Worm (Caenorhabditis elegans) whole organism, L4 larva: Measurements from ENCODE around the gene vamp-8.
"Not testable (repeated sequence)": the region's sequence is repeated elsewhere in the genome, so short reads cannot be mapped to it uniquely, and the experiment has no call there.

Experiments used
- aly-2 ChIP-seq: sonication (generic microtip); optimal IDR thresholded peaks from 2 replicates; lab custom pipeline; 2018; ENCODE audit warnings: missing biosample characterization, missing genetic modification characterization
- cey-2 ChIP-seq: sonication (generic microtip); optimal IDR thresholded peaks from 3 replicates; lab custom pipeline; 2017; ENCODE audit warnings: missing genetic modification characterization, mild to moderate bottlenecking, missing compliant biosample characterization, antibody characterized with exemption, borderline replicate concordance; ENCODE audit not compliant: insufficient read depth
- fos-1 ChIP-seq: fragments of 150-350 bp; optimal IDR thresholded peaks from 2 replicates; lab custom pipeline; 2014; ENCODE audit warnings: missing biosample characterization, missing genetic modification characterization
- lim-7 ChIP-seq: fragments of 200-800 bp; sonication (Bioruptor generic); IDR thresholded peaks from 2 replicates; pipeline ENCODE4 v1.3.6; 2022; ENCODE audit warnings: missing genetic modification characterization, missing compliant biosample characterization
- nhr-11 ChIP-seq: fragments of 150-350 bp; optimal IDR thresholded peaks from 2 replicates; lab custom pipeline; 2014; ENCODE audit warnings: missing biosample characterization, missing genetic modification characterization
- nhr-28 ChIP-seq: fragments of 150-350 bp; optimal IDR thresholded peaks from 2 replicates; lab custom pipeline; 2014; ENCODE audit warnings: missing biosample characterization, missing genetic modification characterization
- nhr-6 ChIP-seq: fragments of 150-350 bp; optimal IDR thresholded peaks from 2 replicates; lab custom pipeline; 2014; ENCODE audit warnings: missing biosample characterization, missing genetic modification characterization
- set-16 ChIP-seq: fragments of 200-800 bp; sonication (Bioruptor generic); IDR thresholded peaks from 2 replicates; pipeline ENCODE4 v1.3.6; 2022; ENCODE audit warnings: missing genetic modification reagents, missing genetic modification characterization, missing compliant biosample characterization
- snpc-4 ChIP-seq: fragments of 150-350 bp; optimal IDR thresholded peaks from 2 replicates; lab custom pipeline; 2014; ENCODE audit warnings: missing biosample characterization, missing genetic modification characterization
- spr-1 ChIP-seq: sonication (generic microtip); optimal IDR thresholded peaks from 2 replicates; lab custom pipeline; 2016; ENCODE audit warnings: mild to moderate bottlenecking, missing genetic modification characterization, missing compliant biosample characterization

ce11 chrIV:13862003-13862402 is 3.0 kb downstream of the vamp-8 start:
- TF ChIP-seq fos-1 (tag; lab: Kevin White, UChicago); aly-2 (tag; lab: Kevin White, UChicago); snpc-4; lim-7 (GFP tag; lab: Robert Waterston, UW); cey-2 (tag; lab: Kevin White, UChicago); set-16 (GFP tag; lab: Robert Waterston, UW); nhr-28 (tag; lab: Kevin White, UChicago); nhr-11 (tag; lab: Kevin White, UChicago); nhr-6 (tag; lab: Kevin White, UChicago); spr-1 (tag; lab: Kevin White, UChicago): not testable (repeated sequence)
